Worm (Caenorhabditis elegans): ENCODE data around the gene fbxb-60.

DNA sequence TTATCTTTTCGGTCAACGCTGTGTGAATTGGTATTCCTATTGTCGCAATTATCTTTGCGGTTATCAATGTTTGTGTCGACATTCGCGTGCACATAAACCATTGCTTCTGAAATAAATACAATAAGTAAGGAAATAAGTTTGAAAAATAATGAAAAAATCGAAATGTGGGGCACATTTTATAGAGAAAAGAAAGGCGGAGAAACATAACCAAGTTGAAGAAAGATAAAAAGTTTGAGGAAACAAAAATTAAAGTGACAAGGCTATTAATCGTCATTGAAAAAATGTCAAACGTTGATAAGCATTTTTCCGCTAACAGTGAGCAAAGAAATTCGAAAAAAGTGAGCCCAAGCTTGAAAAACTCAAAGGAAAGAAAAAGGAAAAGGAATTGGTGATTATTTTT is 24.8 kb downstream of the fbxb-60 start, which contains the start of gene C43D7.4:
- TF ChIP-seq W03F9.2 (tag; optimal IDR thresholded peaks at IDR 0.05) (no peak), him-1 (tag; optimal IDR thresholded peaks at IDR 0.05) (no peak), dao-5 (tag; optimal IDR thresholded peaks at IDR 0.05) (no peak)

Data from whole organism, L4/young adult.